Worm (Caenorhabditis elegans): Measurements from ENCODE around the gene vps-11.

vps-11 gene

DNA sequence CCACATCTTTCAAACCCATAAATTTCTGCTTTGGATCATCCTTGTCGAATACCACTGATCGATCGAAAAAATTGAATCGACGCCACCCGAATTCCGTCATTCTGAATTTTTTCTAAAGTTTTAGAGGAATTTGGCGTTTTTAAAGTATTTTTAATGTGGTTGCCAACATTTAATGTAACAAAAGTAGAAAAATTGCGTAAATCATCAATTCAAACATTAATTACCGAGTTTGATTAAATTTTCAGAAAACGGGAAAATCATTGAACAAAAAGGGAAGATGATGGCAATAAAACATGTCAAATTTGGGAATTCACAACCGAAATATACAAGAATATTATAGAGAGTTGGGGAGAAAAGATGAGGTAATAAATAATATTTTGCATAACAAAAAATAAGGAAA, at the start of gene vps-11:
TSS of gene vps-11 (minus strand) at position 101 of the 400 bp plus-strand sequence.
- TF ChIP-seq T07F8.4 (tag; optimal IDR thresholded peaks at IDR 0.05) (no peak), F49E8.2 (tag; optimal IDR thresholded peaks at IDR 0.05; ENCODE audit: insufficient read depth) (no peak), Y67H2A.10 (GFP tag; conservative IDR thresholded peaks at IDR 0.05) (no peak), sdz-38 (tag; optimal IDR thresholded peaks at IDR 0.05) (no peak), snpc-1.1 (tag; optimal IDR thresholded peaks at IDR 0.05; ENCODE audit: insufficient read depth) (no peak), akir-1 (GFP tag; optimal IDR thresholded peaks at IDR 0.05) (no peak), die-1 (tag; optimal IDR thresholded peaks at IDR 0.05) (no peak)

DNA sequence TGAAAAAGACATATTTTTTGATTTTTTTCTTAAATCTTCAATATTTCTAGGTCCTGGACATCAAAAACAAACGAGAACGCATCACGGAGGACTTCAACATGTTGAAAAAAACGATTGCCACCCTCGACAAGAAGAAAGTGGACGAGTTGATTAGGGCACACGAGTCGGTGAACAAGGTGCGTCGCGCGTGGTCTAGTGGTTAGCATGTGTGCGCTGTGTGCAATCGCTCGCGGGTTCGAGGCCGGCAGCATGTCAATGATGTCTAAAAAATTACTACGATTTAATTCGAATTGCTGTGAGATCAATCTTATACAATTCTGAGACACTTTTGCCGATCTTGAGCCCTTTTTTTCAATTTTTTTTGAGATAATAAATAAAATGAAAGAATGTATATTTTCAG, 46.8 kb upstream of the vps-11 start:
- TF ChIP-seq atf-7 (tag; optimal IDR thresholded peaks at IDR 0.05) (peak; percentile 82), ama-1 (optimal IDR thresholded peaks at IDR 0.05) (no peak), ama-1 (GFP tag; optimal IDR thresholded peaks at IDR 0.05) (peak; percentile 62 to 67), hlh-26 (GFP tag; conservative IDR thresholded peaks at IDR 0.05) (no peak), sptf-2 (GFP tag; optimal IDR thresholded peaks at IDR 0.05) (peak; percentile 24), unc-130 (GFP tag; optimal IDR thresholded peaks at IDR 0.05) (peak; percentile 10), Y67H2A.10 (GFP tag; conservative IDR thresholded peaks at IDR 0.05) (0 out of 2 replicates have a peak, but pooled peaks have one; percentile 18), F39B2.1 (GFP tag; IDR thresholded peaks at IDR 0.05) (no peak), ccch-3 (GFP tag; optimal IDR thresholded peaks at IDR 0.05) (no peak), let-607 (tag; optimal IDR thresholded peaks at IDR 0.05) (peak; percentile 13 to 61), dpff-1 (tag; optimal IDR thresholded peaks at IDR 0.05) (no peak), dpl-1 (GFP tag; optimal IDR thresholded peaks at IDR 0.05) (no peak), lin-40 (tag; optimal IDR thresholded peaks at IDR 0.05) (peak; percentile 78), fkh-3 (tag; optimal IDR thresholded peaks at IDR 0.05) (peak; percentile 75), lsl-1 (GFP tag; optimal IDR thresholded peaks at IDR 0.05) (peak; percentile 67), F23B12.7 (tag; optimal IDR thresholded peaks at IDR 0.05; ENCODE audit: insufficient read depth) (peak; percentile 82), tbx-9 (tag; optimal IDR thresholded peaks at IDR 0.05; ENCODE audit: borderline replicate concordance) (peak; percentile 38), ceh-91 (GFP tag; IDR thresholded peaks at IDR 0.05) (no peak), unc-62 (GFP tag; optimal IDR thresholded peaks at IDR 0.05) (no peak), madf-6 (GFP tag; IDR thresholded peaks at IDR 0.05) (peak; percentile 64), ztf-6 (GFP tag; IDR thresholded peaks at IDR 0.05) (0 out of 2 replicates have a peak, but pooled peaks have one; percentile 60), sea-2 (GFP tag; IDR thresholded peaks at IDR 0.05) (no peak), cebp-1 (GFP tag; IDR thresholded peaks at IDR 0.05) (peak; percentile 37; the same call in 1 of the 2 replicates), cebp-1 (tag; optimal IDR thresholded peaks at IDR 0.05) (peak; percentile 76), efl-1 (GFP tag; optimal IDR thresholded peaks at IDR 0.05) (peak; percentile 30), B0261.1 (tag; optimal IDR thresholded peaks at IDR 0.05) (peak; percentile 94), attf-6 (GFP tag; IDR thresholded peaks at IDR 0.05) (peak; percentile 34; the same call in 1 of the 2 replicates), snpc-4 (GFP tag; optimal IDR thresholded peaks at IDR 0.05) (peak; percentile 75), snpc-4 (tag; optimal IDR thresholded peaks at IDR 0.05) (peak; percentile 24 to 78 (median 72)), gei-17 (GFP tag; optimal IDR thresholded peaks at IDR 0.05) (no peak), rpc-1 (optimal IDR thresholded peaks at IDR 0.05) (peak; percentile 87), rpc-1 (tag; optimal IDR thresholded peaks at IDR 0.05) (peak; percentile 87), mel-28 (tag; optimal IDR thresholded peaks at IDR 0.05; ENCODE audit: borderline replicate concordance) (peak; percentile 61), K11D2.4 (GFP tag; IDR thresholded peaks at IDR 0.05) (peak; percentile 64; the same call in 1 of the 2 replicates), rcor-1 (GFP tag; IDR thresholded peaks at IDR 0.05) (peak; percentile 65; the same call in 1 of the 2 replicates), hrde-1 (tag; optimal IDR thresholded peaks at IDR 0.05; ENCODE audit: borderline replicate concordance) (peak; percentile 81), nhr-90 (tag; optimal IDR thresholded peaks at IDR 0.05) (peak; percentile 90), lir-1 (GFP tag; conservative IDR thresholded peaks at IDR 0.05) (peak; percentile 58; the same call in 1 of the 2 replicates), ekl-4 (GFP tag; IDR thresholded peaks at IDR 0.05) (peak; percentile 83), dox-1 (GFP tag; IDR thresholded peaks at IDR 0.05) (peak; percentile 88), snpc-1.3 (tag; optimal IDR thresholded peaks at IDR 0.05; ENCODE audit: insufficient read depth) (peak; percentile 86)
